Worm (Caenorhabditis elegans) whole organism, mixed stage, embryonic: ENCODE results near the gene nas-11.

Experiments used
- ces-1 ChIP-seq: fragments of 150-350 bp; optimal IDR thresholded peaks from 2 replicates; lab custom pipeline; 2014; ENCODE audit warnings: missing biosample characterization, missing genetic modification reagents, missing genetic modification characterization
- elt-3 ChIP-seq: fragments of 150-350 bp; optimal IDR thresholded peaks from 2 replicates; lab custom pipeline; 2014; ENCODE audit warnings: missing biosample characterization, missing genetic modification characterization
- nhr-76 ChIP-seq: sonication (generic microtip); optimal IDR thresholded peaks from 2 replicates; lab custom pipeline; 2017; ENCODE audit warnings: missing biosample characterization, missing genetic modification characterization
- snpc-4 ChIP-seq: fragments of 150-350 bp; optimal IDR thresholded peaks from 2 replicates; lab custom pipeline; 2014; ENCODE audit warnings: missing biosample characterization, missing genetic modification characterization
- sptf-1 ChIP-seq: sonication (generic microtip); optimal IDR thresholded peaks from 2 replicates; lab custom pipeline; 2017; ENCODE audit warnings: mild to moderate bottlenecking, missing genetic modification characterization, moderate library complexity, missing compliant biosample characterization
- tbx-8 ChIP-seq: fragments of 200-800 bp; sonication (Bioruptor generic); optimal IDR thresholded peaks from 2 replicates; lab custom pipeline; 2018; ENCODE audit warnings: mild to moderate bottlenecking, missing genetic modification characterization, moderate library complexity, missing compliant biosample characterization
- unc-62 ChIP-seq: fragments of 150-350 bp; optimal IDR thresholded peaks from 2 replicates; lab custom pipeline; 2014; ENCODE audit warnings: missing biosample characterization, missing genetic modification reagents, missing genetic modification characterization

DNA sequence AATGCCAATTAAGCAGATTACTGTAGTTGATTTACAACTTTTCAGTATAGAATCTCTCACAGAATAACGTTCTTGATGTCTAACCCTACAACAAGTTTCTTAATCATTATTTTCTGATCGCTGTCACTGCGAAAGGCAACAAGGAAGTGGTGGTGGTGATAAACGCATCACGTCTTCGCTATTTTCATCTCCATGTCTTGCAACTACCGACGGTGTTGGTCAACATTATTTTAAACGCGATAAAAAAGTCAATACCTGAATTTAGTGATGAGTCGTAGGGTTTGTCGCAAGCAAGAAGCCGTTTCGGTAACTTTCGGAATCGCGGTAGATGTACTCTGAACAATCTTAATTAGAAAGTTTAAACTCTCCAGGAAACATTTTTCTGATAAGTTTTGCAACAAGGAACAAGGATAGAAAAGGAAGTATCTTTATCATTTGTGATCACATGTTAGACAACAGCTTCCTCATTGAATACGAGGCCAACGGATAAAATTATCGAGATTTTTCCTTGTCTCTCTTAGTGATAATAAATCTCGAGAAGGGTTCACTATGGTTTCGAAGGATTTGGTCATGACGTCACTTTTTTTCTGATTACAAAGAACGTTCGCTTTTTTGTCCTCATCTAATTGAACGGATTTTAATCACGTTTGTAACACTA lies 49.5 kb upstream of the nas-11 start:
- TF ChIP-seq sptf-1, result no peak
- TF ChIP-seq elt-3 (tag; lab: Kevin White, UChicago), result no peak
- TF ChIP-seq ces-1 (GFP tag; lab: Kevin White, UChicago), result no peak
- TF ChIP-seq unc-62 (GFP tag; lab: Kevin White, UChicago), result no peak
- no peak for TF ChIP-seq snpc-4 (tag; lab: Kevin White, UChicago)
- no peak for TF ChIP-seq nhr-76
- no peak for TF ChIP-seq tbx-8 (GFP tag; lab: Kevin White, UChicago)
